Fruit fly (Drosophila melanogaster) whole organism, wandering third instar larva: ENCODE measurements around the gene CG12814.

Experiments
- Hr83 ChIP-seq: fragments of 200-300 bp; sonication (Bioruptor generic); optimal IDR thresholded peaks from 2 replicates; lab custom pipeline; 2016; ENCODE audit warnings: missing biosample characterization, mild to moderate bottlenecking, missing genetic modification characterization, moderate library complexity; ENCODE audit not compliant: poor library complexity, severe bottlenecking
- OdsH ChIP-seq: fragments of 200-800 bp; sonication (Bioruptor generic); optimal IDR thresholded peaks from 2 replicates; lab custom pipeline; 2016; ENCODE audit warnings: missing biosample characterization, mild to moderate bottlenecking, missing genetic modification characterization
- Sp1 ChIP-seq: fragments of 200-800 bp; sonication (Bioruptor generic); optimal IDR thresholded peaks from 3 replicates; lab custom pipeline; 2019; ENCODE audit warnings: missing biosample characterization, mild to moderate bottlenecking, missing genetic modification characterization, moderate library complexity
- brk ChIP-seq: fragments of 200-800 bp; sonication (Bioruptor generic); optimal IDR thresholded peaks from 2 replicates; lab custom pipeline; 2016; ENCODE audit warnings: missing biosample characterization, mild to moderate bottlenecking, missing genetic modification characterization
- fru ChIP-seq: fragments of 200-800 bp; sonication (Bioruptor generic); optimal IDR thresholded peaks from 3 replicates; lab custom pipeline; 2016; ENCODE audit warnings: missing biosample characterization, mild to moderate bottlenecking, missing genetic modification characterization
- jim ChIP-seq: fragments of 175-275, 200-325 bp; sonication (Bioruptor generic); optimal IDR thresholded peaks from 2 replicates; lab custom pipeline; 2016; ENCODE audit warnings: missing biosample characterization, mild to moderate bottlenecking, missing genetic modification characterization
- sage ChIP-seq: fragments of 200-800 bp; sonication (Bioruptor generic); optimal IDR thresholded peaks from 2 replicates; lab custom pipeline; 2016; ENCODE audit warnings: missing biosample characterization, mild to moderate bottlenecking, missing genetic modification characterization
- tai ChIP-seq: sonication (Bioruptor generic); optimal IDR thresholded peaks from 2 replicates; lab custom pipeline; 2016; ENCODE audit warnings: missing biosample characterization, missing genetic modification characterization

DNA sequence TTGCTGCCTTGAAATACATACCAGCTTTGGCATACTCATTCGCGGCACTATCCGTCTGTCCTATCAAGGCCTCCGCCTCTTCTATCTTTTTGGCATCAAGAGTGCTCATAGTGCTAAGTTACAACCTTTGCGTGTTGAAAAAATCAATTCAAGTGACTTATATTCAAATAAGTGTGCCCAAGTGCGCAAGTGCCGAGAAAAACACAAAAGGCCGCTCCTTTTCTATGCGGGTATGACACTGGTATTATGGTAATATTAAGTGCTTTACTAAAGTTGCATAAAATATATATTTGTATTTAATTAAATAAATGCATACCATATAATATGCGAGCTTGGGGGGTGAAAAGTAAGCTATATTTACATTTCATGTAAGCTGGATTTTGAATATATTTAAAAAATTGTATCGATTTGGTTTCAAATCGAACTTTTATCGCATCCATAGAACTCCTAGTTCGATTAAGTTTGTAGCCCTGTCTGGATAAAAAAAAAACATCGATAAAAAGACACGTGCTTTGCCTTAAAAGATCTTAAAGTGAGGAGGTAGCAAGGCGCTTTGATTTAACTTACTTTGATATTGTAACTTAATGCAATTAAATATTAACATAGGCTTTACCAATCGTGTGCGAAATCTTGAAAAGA is 68.0 kb downstream of the CG12814 start, which contains the start of the genes gammaSnap2 and ATPsynepsilonL:
- no peak for TF ChIP-seq Sp1 (GFP tag; lab: Kevin White, UChicago)
- TF ChIP-seq OdsH (GFP tag; lab: Kevin White, UChicago), result no peak
- no peak for TF ChIP-seq sage (GFP tag; lab: Kevin White, UChicago)
- no peak for TF ChIP-seq fru
- no peak for TF ChIP-seq Hr83 (GFP tag; lab: Kevin White, UChicago)
- no peak for TF ChIP-seq brk (GFP tag; lab: Kevin White, UChicago)
- TF ChIP-seq tai (GFP tag; lab: Kevin White, UChicago), result no peak
- no peak for TF ChIP-seq jim (GFP tag; lab: Kevin White, UChicago)
